Fruit fly (Drosophila melanogaster) whole organism, embryonic: ENCODE results near the gene mRpL30.

Experiments
- Bteb2 ChIP-seq: fragments of 200-800 bp; sonication (Bioruptor generic); optimal IDR thresholded peaks from 2 replicates; lab custom pipeline; 2016; ENCODE audit warnings: missing biosample characterization, missing genetic modification characterization
- CG1024 ChIP-seq: fragments of 200-800 bp; sonication (Bioruptor generic); IDR thresholded peaks from 2 replicates; pipeline ENCODE4 v1.3.6; 2022; ENCODE audit warnings: missing biosample characterization, missing genetic modification characterization
- CG10267 ChIP-seq: fragments of 200-800 bp; sonication (Bioruptor generic); optimal IDR thresholded peaks from 2 replicates; lab custom pipeline; 2018; ENCODE audit warnings: missing biosample characterization, mild to moderate bottlenecking, missing genetic modification characterization, moderate library complexity
- CG10543 ChIP-seq: fragments of 200-800 bp; sonication (Bioruptor generic); optimal IDR thresholded peaks from 3 replicates; lab custom pipeline; 2017; ENCODE audit warnings: missing biosample characterization, mild to moderate bottlenecking, missing genetic modification characterization, moderate library complexity
- CG11398 ChIP-seq: fragments of 200-800 bp; sonication (Bioruptor generic); optimal IDR thresholded peaks from 2 replicates; lab custom pipeline; 2016; ENCODE audit warnings: missing biosample characterization, missing genetic modification characterization
- CG11695 ChIP-seq: fragments of 200-800 bp; sonication (Bioruptor generic); IDR thresholded peaks from 3 replicates; pipeline ENCODE4 v1.3.6; 2022; ENCODE audit warnings: missing biosample characterization, missing genetic modification characterization
- CG11696 ChIP-seq: fragments of 200-800 bp; sonication (Bioruptor generic); IDR thresholded peaks from 2 replicates; pipeline ENCODE4 v1.3.6; 2022; ENCODE audit warnings: missing biosample characterization, missing genetic modification characterization
- CG15011 ChIP-seq: fragments of 200-800 bp; sonication (Bioruptor generic); optimal IDR thresholded peaks from 3 replicates; lab custom pipeline; 2018; ENCODE audit warnings: missing biosample characterization, mild to moderate bottlenecking, missing genetic modification characterization
- CG16779 ChIP-seq: fragments of 200-800 bp; sonication (Bioruptor generic); IDR thresholded peaks from 2 replicates; pipeline ENCODE4 v1.3.6; 2022; ENCODE audit warnings: missing biosample characterization, missing genetic modification characterization
- CG16863 ChIP-seq: fragments of 200-800 bp; sonication (Bioruptor generic); optimal IDR thresholded peaks from 3 replicates; lab custom pipeline; 2016; ENCODE audit warnings: missing biosample characterization, missing genetic modification characterization
- CG17361 ChIP-seq: fragments of 200-800 bp; sonication (Bioruptor generic); IDR thresholded peaks from 3 replicates; pipeline ENCODE4 v1.3.6; 2022; ENCODE audit warnings: missing biosample characterization, missing genetic modification characterization
- CG18262 ChIP-seq: fragments of 200-800 bp; optimal IDR thresholded peaks from 3 replicates; lab custom pipeline; 2019; ENCODE audit warnings: missing biosample characterization, mild to moderate bottlenecking, missing genetic modification characterization, moderate library complexity
- CG31365 ChIP-seq: fragments of 200-800 bp; sonication (Bioruptor generic); optimal IDR thresholded peaks from 2 replicates; lab custom pipeline; 2018; ENCODE audit warnings: missing biosample characterization, mild to moderate bottlenecking, missing genetic modification characterization
- CG31388 ChIP-seq: fragments of 200-800 bp; sonication (Bioruptor generic); optimal IDR thresholded peaks from 2 replicates; lab custom pipeline; 2016; ENCODE audit warnings: missing biosample characterization, missing genetic modification characterization
- CG3847 ChIP-seq: fragments of 200-800 bp; sonication (Bioruptor generic); IDR thresholded peaks from 2 replicates; pipeline ENCODE4 v1.3.6; 2022; ENCODE audit warnings: missing biosample characterization, missing genetic modification characterization
- CG4617 ChIP-seq: fragments of 200-800 bp; sonication (Bioruptor generic); optimal IDR thresholded peaks from 3 replicates; lab custom pipeline; 2016; ENCODE audit warnings: missing biosample characterization, missing genetic modification characterization, borderline replicate concordance
- CG5245 ChIP-seq: fragments of 200-800 bp; sonication (Bioruptor generic); optimal IDR thresholded peaks from 3 replicates; lab custom pipeline; 2016; ENCODE audit warnings: missing biosample characterization, missing genetic modification characterization
- CG6791 ChIP-seq: fragments of 200-800 bp; sonication (Bioruptor generic); IDR thresholded peaks from 3 replicates; pipeline ENCODE4 v1.3.6; 2022; ENCODE audit warnings: missing biosample characterization, missing genetic modification characterization; ENCODE audit not compliant: partially characterized antibody
- CG7928 ChIP-seq: fragments of 200-800 bp; sonication (Bioruptor generic); optimal IDR thresholded peaks from 2 replicates; lab custom pipeline; 2017; ENCODE audit warnings: missing biosample characterization, mild to moderate bottlenecking, missing genetic modification characterization
- CG9437 ChIP-seq: fragments of 200-800 bp; sonication (Bioruptor generic); optimal IDR thresholded peaks from 2 replicates; lab custom pipeline; 2018; ENCODE audit warnings: missing biosample characterization, mild to moderate bottlenecking, missing genetic modification characterization
- CHES-1-like ChIP-seq: fragments of 200-800 bp; sonication (Bioruptor generic); optimal IDR thresholded peaks from 2 replicates; lab custom pipeline; 2016; ENCODE audit warnings: missing biosample characterization, missing genetic modification characterization
- D19A ChIP-seq: fragments of 200-800 bp; optimal IDR thresholded peaks from 3 replicates; lab custom pipeline; 2019; ENCODE audit warnings: missing biosample characterization, mild to moderate bottlenecking, missing genetic modification characterization, moderate library complexity
- E2f1 ChIP-seq: fragments of 200-800 bp; sonication (Bioruptor generic); IDR thresholded peaks from 2 replicates; pipeline ENCODE4 v1.3.6; 2022; ENCODE audit warnings: missing biosample characterization, missing genetic modification characterization
- Ets65A ChIP-seq: fragments of 200-800 bp; sonication (Bioruptor generic); peaks from one replicate; lab custom pipeline; 2016; ENCODE audit warnings: missing biosample characterization, missing genetic modification characterization
- Hr51 ChIP-seq, 2 experiments: fragments of 200-800 bp; sonication (Bioruptor generic); optimal IDR thresholded peaks; 2 replicates in 1 of 2; 3 replicates in 1 of 2; lab custom pipeline; 2016 to 2018; ENCODE audit warnings: missing biosample characterization in 2 of 2, missing genetic modification characterization in 2 of 2, mild to moderate bottlenecking in 1 of 2, moderate library complexity in 1 of 2
- Hsf ChIP-seq: fragments of 200-800 bp; sonication (Bioruptor generic); optimal IDR thresholded peaks from 3 replicates; lab custom pipeline; 2016; ENCODE audit warnings: missing biosample characterization, missing genetic modification characterization
- Neu2 ChIP-seq: fragments of 200-800 bp; sonication (Bioruptor generic); optimal IDR thresholded peaks from 3 replicates; lab custom pipeline; 2016; ENCODE audit warnings: missing biosample characterization, missing genetic modification characterization, borderline replicate concordance
- PHDP ChIP-seq: fragments of 200-800 bp; sonication (Bioruptor generic); optimal IDR thresholded peaks from 3 replicates; lab custom pipeline; 2018; ENCODE audit warnings: missing biosample characterization, mild to moderate bottlenecking, missing genetic modification characterization, moderate library complexity
- Six4 ChIP-seq: fragments of 200-800 bp; sonication (Bioruptor generic); optimal IDR thresholded peaks from 2 replicates; lab custom pipeline; 2016; ENCODE audit warnings: missing biosample characterization, missing genetic modification characterization
- Sox102F ChIP-seq: fragments of 200-800 bp; sonication (Bioruptor generic); optimal IDR thresholded peaks from 2 replicates; lab custom pipeline; 2018; ENCODE audit warnings: missing biosample characterization, mild to moderate bottlenecking, missing genetic modification characterization, moderate library complexity
- Spps ChIP-seq: fragments of 200-800 bp; sonication (Bioruptor generic); optimal IDR thresholded peaks from 2 replicates; lab custom pipeline; 2018; ENCODE audit warnings: missing biosample characterization, mild to moderate bottlenecking, missing genetic modification characterization
- br ChIP-seq: fragments of >200 bp; optimal IDR thresholded peaks from 2 replicates; lab custom pipeline; 2017
- cad ChIP-seq: fragments of >200 bp; optimal IDR thresholded peaks from 2 replicates; lab custom pipeline; 2017; ENCODE audit warnings: missing biosample characterization, missing genetic modification characterization
- danr ChIP-seq: fragments of 200-800 bp; sonication (Bioruptor generic); IDR thresholded peaks from 2 replicates; pipeline ENCODE4 v1.3.6; 2022; ENCODE audit warnings: missing biosample characterization, missing genetic modification characterization
- dimm ChIP-seq: fragments of 200-800 bp; sonication (Bioruptor generic); IDR thresholded peaks from 2 replicates; pipeline ENCODE4 v1.3.6; 2022; ENCODE audit warnings: missing biosample characterization, missing genetic modification characterization
- disco-r ChIP-seq: fragments of 200-800 bp; sonication (Bioruptor generic); optimal IDR thresholded peaks from 2 replicates; lab custom pipeline; 2016; ENCODE audit warnings: missing biosample characterization, missing genetic modification characterization
- emc ChIP-seq: fragments of 200-800 bp; sonication (Bioruptor generic); optimal IDR thresholded peaks from 2 replicates; lab custom pipeline; 2016; ENCODE audit warnings: missing biosample characterization, missing genetic modification characterization
- fu2 ChIP-seq: fragments of 200-800 bp; sonication (Bioruptor generic); optimal IDR thresholded peaks from 2 replicates; lab custom pipeline; 2016; ENCODE audit warnings: missing biosample characterization, missing genetic modification characterization
- gsb ChIP-seq: fragments of 200-800 bp; sonication (Bioruptor generic); IDR thresholded peaks from 2 replicates; pipeline ENCODE4 v1.3.6; 2022; ENCODE audit warnings: missing biosample characterization, missing genetic modification characterization
- ham ChIP-seq: fragments of 200-800 bp; sonication (Bioruptor generic); IDR thresholded peaks from 2 replicates; pipeline ENCODE4 v1.3.6; 2022; ENCODE audit warnings: missing biosample characterization, missing genetic modification characterization
- inv ChIP-seq: fragments of 200-800 bp; sonication (Bioruptor generic); IDR thresholded peaks from 2 replicates; pipeline ENCODE4 v1.3.6; 2022; ENCODE audit warnings: missing biosample characterization, missing genetic modification characterization; ENCODE audit not compliant: partially characterized antibody
- lab ChIP-seq: fragments of 200-800 bp; sonication (Bioruptor generic); optimal IDR thresholded peaks from 3 replicates; lab custom pipeline; 2017; ENCODE audit warnings: missing biosample characterization, missing genetic modification characterization, mild to moderate bottlenecking, moderate library complexity, missing genetic modification reagents
- lilli ChIP-seq: fragments of 200-800 bp; sonication (Bioruptor generic); optimal IDR thresholded peaks from 3 replicates; lab custom pipeline; 2016; ENCODE audit warnings: missing biosample characterization, missing genetic modification characterization
- pb ChIP-seq: fragments of 200-800 bp; sonication (Bioruptor generic); optimal IDR thresholded peaks from 3 replicates; lab custom pipeline; 2016; ENCODE audit warnings: missing biosample characterization, missing genetic modification characterization
- pros ChIP-seq: fragments of 200-800 bp; sonication (Bioruptor generic); optimal IDR thresholded peaks from 3 replicates; lab custom pipeline; 2019; ENCODE audit warnings: missing biosample characterization, mild to moderate bottlenecking, missing genetic modification characterization, moderate library complexity
- run ChIP-seq: fragments of 200-800 bp; sonication (Bioruptor generic); optimal IDR thresholded peaks from 3 replicates; lab custom pipeline; 2018; ENCODE audit warnings: missing biosample characterization, mild to moderate bottlenecking, missing genetic modification characterization
- schlank ChIP-seq: fragments of 200-800 bp; sonication (Bioruptor generic); optimal IDR thresholded peaks from 2 replicates; lab custom pipeline; 2018; ENCODE audit warnings: missing biosample characterization, mild to moderate bottlenecking, missing genetic modification characterization
- sna ChIP-seq: fragments of 200-800 bp; sonication (Bioruptor generic); IDR thresholded peaks from 2 replicates; pipeline ENCODE4 v1.3.6; 2022; ENCODE audit warnings: missing biosample characterization, missing genetic modification characterization; ENCODE audit not compliant: partially characterized antibody
- sob ChIP-seq: fragments of 200-800 bp; sonication (Bioruptor generic); IDR thresholded peaks from 2 replicates; pipeline ENCODE4 v1.3.6; 2022; ENCODE audit warnings: missing biosample characterization, missing genetic modification characterization
- tin ChIP-seq: fragments of 200-800 bp; sonication (Bioruptor generic); optimal IDR thresholded peaks from 3 replicates; lab custom pipeline; 2016; ENCODE audit warnings: missing biosample characterization, missing genetic modification characterization
- usp ChIP-seq: fragments of >200 bp; optimal IDR thresholded peaks from 2 replicates; lab custom pipeline; 2017; ENCODE audit warnings: missing biosample characterization, missing genetic modification characterization
- zfh1 ChIP-seq: fragments of 200-800 bp; sonication (Bioruptor generic); IDR thresholded peaks from 3 replicates; pipeline ENCODE4 v1.3.6; 2022; ENCODE audit warnings: missing biosample characterization, missing genetic modification characterization

Gene mRpL30

dm6 chrX:4647316-4648046 is at the start of gene mRpL30, which contains the start of gene HLH4C (continued):
- TF ChIP-seq pb (GFP tag; lab: Kevin White, UChicago) (no peak), CG5245 (GFP tag; lab: Kevin White, UChicago) (no peak), CG16779 (no peak), zfh1 (no peak), pros (no peak), CG10267 (tag; lab: Kevin White, UChicago) (peak; percentile 29), CG11695 (GFP tag; lab: Robert Waterston, UW) (no peak), CG6791 (GFP tag; lab: Robert Waterston, UW) (peak; percentile 97), gsb (GFP tag; lab: Robert Waterston, UW) (no peak), CG9437 (GFP tag; lab: Kevin White, UChicago) (no peak), Sox102F (GFP tag; lab: Kevin White, UChicago) (no peak), CG4617 (peak; percentile 18), br (lab: Kevin White, UChicago) (no peak), CG11696 (GFP tag; lab: Robert Waterston, UW) (no peak), CG3847 (GFP tag; lab: Robert Waterston, UW) (no peak), ham (GFP tag; lab: Robert Waterston, UW) (no peak), dimm (GFP tag; lab: Robert Waterston, UW) (no peak), CG18262 (tag; lab: Kevin White, UChicago) (no peak), CG11398 (GFP tag; lab: Kevin White, UChicago) (no peak), schlank (tag; lab: Kevin White, UChicago) (no peak), disco-r (GFP tag; lab: Kevin White, UChicago) (no peak), CG1024 (GFP tag; lab: Robert Waterston, UW) (no peak), inv (GFP tag; lab: Robert Waterston, UW) (peak; percentile 60), lilli (GFP tag; lab: Kevin White, UChicago) (no peak), CG17361 (GFP tag; lab: Robert Waterston, UW) (no peak), sna (peak; percentile 81), fu2 (GFP tag; lab: Kevin White, UChicago) (no peak), CG7928 (no peak), CG31388 (GFP tag; lab: Kevin White, UChicago) (no peak), run (tag; lab: Kevin White, UChicago) (no peak), danr (GFP tag; lab: Robert Waterston, UW) (no peak), Hsf (GFP tag; lab: Kevin White, UChicago) (no peak), Ets65A (GFP tag; lab: Kevin White, UChicago) (no peak), Bteb2 (GFP tag; lab: Kevin White, UChicago) (no peak), lab (GFP tag; lab: Kevin White, UChicago) (no peak), CG16863 (GFP tag; lab: Kevin White, UChicago) (no peak), Spps (no peak), cad (GFP tag; lab: Kevin White, UChicago) (no peak), CHES-1-like (GFP tag; lab: Kevin White, UChicago) (no peak), Neu2 (no peak), CG10543 (no peak), Six4 (GFP tag; lab: Kevin White, UChicago) (no peak), emc (no peak), CG31365 (no peak), D19A (no peak), tin (GFP tag; lab: Kevin White, UChicago) (no peak), E2f1 (GFP tag; lab: Robert Waterston, UW) (no peak), sob (GFP tag; lab: Robert Waterston, UW) (no peak), Hr51 (GFP tag; optimal IDR thresholded peaks at IDR 0.05; lab: Kevin White, UChicago) (no peak), CG15011 (GFP tag; lab: Kevin White, UChicago) (no peak), usp (GFP tag; lab: Kevin White, UChicago) (no peak), PHDP (no peak)
